Worm (Caenorhabditis elegans): ENCODE results near the gene srh-120.

The srh-120 gene

ce11 chrV:17395374-17395773 lies at the start of gene srh-120:
Gene srh-120, plus strand, starts transcription at chrV:17395674.
- TF ChIP-seq mls-2 (tag; optimal IDR thresholded peaks at IDR 0.05) (no peak), ceh-43 (GFP tag; optimal IDR thresholded peaks at IDR 0.05) (no peak), ceh-83 (GFP tag; optimal IDR thresholded peaks at IDR 0.05) (no peak), ham-2 (GFP tag; optimal IDR thresholded peaks at IDR 0.05) (no peak), unc-120 (tag; optimal IDR thresholded peaks at IDR 0.05; ENCODE audit: poor library complexity, severe bottlenecking) (no peak), flh-1 (GFP tag; optimal IDR thresholded peaks at IDR 0.05) (no peak), ceh-39 (tag; optimal IDR thresholded peaks at IDR 0.05) (no peak), sem-2 (GFP tag; optimal IDR thresholded peaks at IDR 0.05) (no peak), cnd-1 (tag; optimal IDR thresholded peaks at IDR 0.05) (no peak), blmp-1 (tag; optimal IDR thresholded peaks at IDR 0.05) (no peak), unc-62 (GFP tag; optimal IDR thresholded peaks at IDR 0.05) (no peak), nhr-237 (tag; optimal IDR thresholded peaks at IDR 0.05) (no peak), bed-3 (GFP tag; optimal IDR thresholded peaks at IDR 0.05) (no peak), unc-39 (tag; optimal IDR thresholded peaks at IDR 0.05) (no peak)

ce11 chrV:17347602-17348001 lies 47.9 kb upstream of the srh-120 start, which contains the start of gene skr-5:
Gene skr-5, plus strand, starts transcription at chrV:17347902.
- no peak for TF ChIP-seq drap-1 (GFP tag; optimal IDR thresholded peaks at IDR 0.05)
- no peak for TF ChIP-seq pha-4 (tag; optimal IDR thresholded peaks at IDR 0.05)
- no peak for TF ChIP-seq nhr-76 (tag; optimal IDR thresholded peaks at IDR 0.05)
- TF ChIP-seq lsy-2 (tag; optimal IDR thresholded peaks at IDR 0.05), result no peak
- TF ChIP-seq zip-8 (tag; optimal IDR thresholded peaks at IDR 0.05), result no peak
- no peak for TF ChIP-seq nhr-2 (tag; optimal IDR thresholded peaks at IDR 0.05)
- no peak for TF ChIP-seq sem-2 (GFP tag; optimal IDR thresholded peaks at IDR 0.05)

- TF ChIP-seq zip-8 (tag; optimal IDR thresholded peaks at IDR 0.05) (no peak), M03D4.4 (tag; optimal IDR thresholded peaks at IDR 0.05) (no peak), nhr-12 (tag; optimal IDR thresholded peaks at IDR 0.05) (no peak), bed-3 (GFP tag; optimal IDR thresholded peaks at IDR 0.05) (no peak)
Observed at ce11 chrV:17350093-17350492, 45.4 kb upstream of the srh-120 start, which contains the start of gene lsy-27. Gene lsy-27, minus strand, starts transcription at chrV:17350193.

- TF ChIP-seq ham-2 (GFP tag; optimal IDR thresholded peaks at IDR 0.05) (no peak), nhr-12 (tag; optimal IDR thresholded peaks at IDR 0.05) (no peak), unc-62 (GFP tag; optimal IDR thresholded peaks at IDR 0.05) (no peak), ztf-11 (tag; optimal IDR thresholded peaks at IDR 0.05) (no peak), unc-39 (tag; optimal IDR thresholded peaks at IDR 0.05) (no peak), lin-32 (GFP tag; optimal IDR thresholded peaks at IDR 0.05) (no peak), mls-2 (tag; optimal IDR thresholded peaks at IDR 0.05) (no peak), bed-3 (GFP tag; optimal IDR thresholded peaks at IDR 0.05) (no peak), ceh-83 (GFP tag; optimal IDR thresholded peaks at IDR 0.05) (no peak), elt-1 (tag; optimal IDR thresholded peaks at IDR 0.05; ENCODE audit: borderline replicate concordance, insufficient read depth) (no peak)
Observed at ce11 chrV:17352827-17353373, 42.6 kb upstream of the srh-120 start, which contains the start of the genes fbxa-134 and F47H4.2. Gene fbxa-134, minus strand, starts transcription at chrV:17352870. Gene F47H4.2, plus strand, starts transcription at chrV:17353323.

DNA sequence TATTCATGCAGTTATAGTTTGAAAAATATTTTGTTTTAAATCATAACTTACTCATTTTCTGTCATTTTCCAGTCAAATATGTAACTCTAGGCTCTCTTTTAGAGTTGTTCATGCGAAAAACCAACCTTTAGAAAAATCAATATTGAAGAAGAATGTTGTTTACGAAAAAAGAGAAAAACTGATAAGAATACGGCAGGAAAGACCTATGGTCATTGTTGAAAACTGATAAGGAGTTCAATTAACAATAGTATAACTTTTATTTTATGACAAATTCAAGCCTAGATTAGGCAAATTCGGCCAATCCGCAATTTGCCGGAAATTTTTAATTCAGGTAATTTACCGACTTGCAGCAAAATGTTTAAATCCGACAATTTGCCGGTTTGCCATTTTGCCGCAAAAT lies 18.8 kb upstream of the srh-120 start, which contains the start of gene Y20C6A.1:
Gene Y20C6A.1 (minus strand): TSS at position 107 of the 400 bp plus-strand sequence.
- TF ChIP-seq unc-120 (tag; optimal IDR thresholded peaks at IDR 0.05; ENCODE audit: poor library complexity, severe bottlenecking) (no peak), ceh-43 (GFP tag; optimal IDR thresholded peaks at IDR 0.05) (no peak), ces-1 (GFP tag; optimal IDR thresholded peaks at IDR 0.05) (no peak), ceh-83 (GFP tag; optimal IDR thresholded peaks at IDR 0.05) (no peak), snpc-4 (tag; optimal IDR thresholded peaks at IDR 0.05) (no peak), sptf-1 (tag; optimal IDR thresholded peaks at IDR 0.05) (no peak), lin-13 (tag; optimal IDR thresholded peaks at IDR 0.05) (no peak), nhr-12 (tag; optimal IDR thresholded peaks at IDR 0.05) (no peak), ztf-11 (tag; optimal IDR thresholded peaks at IDR 0.05) (no peak), pha-4 (tag; optimal IDR thresholded peaks at IDR 0.05) (no peak), ham-2 (GFP tag; optimal IDR thresholded peaks at IDR 0.05) (no peak), M03D4.4 (tag; optimal IDR thresholded peaks at IDR 0.05) (no peak), lin-32 (GFP tag; optimal IDR thresholded peaks at IDR 0.05) (no peak), bed-3 (GFP tag; optimal IDR thresholded peaks at IDR 0.05) (no peak), blmp-1 (tag; optimal IDR thresholded peaks at IDR 0.05) (no peak), nhr-76 (tag; optimal IDR thresholded peaks at IDR 0.05) (no peak), mep-1 (tag; optimal IDR thresholded peaks at IDR 0.05) (no peak)

Measured in whole organism, mixed stage, embryonic.